Fruit fly (Drosophila melanogaster): Measurements from ENCODE around the gene ICA69.

The ICA69 gene

DNA sequence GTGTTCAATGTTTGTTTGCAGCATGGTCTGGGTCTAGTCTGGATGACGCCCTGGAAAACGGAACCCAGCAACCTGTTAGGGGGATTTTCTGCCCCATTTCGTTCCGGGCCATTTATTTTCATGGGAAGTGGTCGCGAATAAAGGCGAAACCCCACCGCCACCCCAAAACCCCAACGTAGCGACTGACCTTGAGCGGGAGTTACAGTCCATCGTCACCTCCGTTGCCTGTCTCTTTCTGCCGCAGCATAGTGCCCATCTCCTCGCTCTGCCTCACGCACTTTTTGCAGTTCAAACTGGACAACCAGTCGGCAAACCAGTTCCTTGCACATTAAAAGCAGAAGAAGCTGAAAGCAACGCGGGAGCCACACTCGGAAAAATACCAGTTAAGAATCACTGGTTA is 32.6 kb upstream of the ICA69 start (continued):
- TF ChIP-seq trh (GFP tag; optimal IDR thresholded peaks at IDR 0.05) (no peak), Drgx (GFP tag; IDR thresholded peaks at IDR 0.05) (0 out of 2 replicates have a peak, but pooled peaks have one; percentile 5), CG7987 (GFP tag; optimal IDR thresholded peaks at IDR 0.05) (no peak), croc (GFP tag; conservative IDR thresholded peaks at IDR 0.05) (no peak)

DNA sequence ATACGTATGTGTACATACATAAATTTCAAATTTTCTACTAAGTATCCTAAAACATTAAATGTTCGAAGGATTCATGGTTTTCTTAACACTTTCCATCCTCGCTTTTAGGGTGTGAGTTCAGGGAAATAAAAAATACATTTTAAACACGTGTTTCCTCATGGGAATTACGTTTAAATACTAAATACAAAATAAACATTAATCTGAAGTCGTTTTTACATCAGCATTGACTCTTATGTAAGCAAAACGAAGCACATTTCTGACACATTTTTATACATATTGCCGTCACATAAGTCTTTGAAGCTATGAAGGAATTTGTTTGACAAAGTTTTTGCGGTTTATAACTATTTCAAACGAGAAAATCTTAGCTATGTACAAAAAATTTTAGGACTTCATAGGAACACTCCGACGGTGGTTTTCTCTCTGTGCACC is 32.2 kb upstream of the ICA69 start:
- TF ChIP-seq Drgx (GFP tag; IDR thresholded peaks at IDR 0.05) (0 out of 2 replicates have a peak, but pooled peaks have one; percentile 2), D (optimal IDR thresholded peaks at IDR 0.05) (no peak), D (GFP tag; optimal IDR thresholded peaks at IDR 0.05) (no peak), Pdp1 (GFP tag; optimal IDR thresholded peaks at IDR 0.05) (peak in 1 of 2 experiments; percentile 46)

DNA sequence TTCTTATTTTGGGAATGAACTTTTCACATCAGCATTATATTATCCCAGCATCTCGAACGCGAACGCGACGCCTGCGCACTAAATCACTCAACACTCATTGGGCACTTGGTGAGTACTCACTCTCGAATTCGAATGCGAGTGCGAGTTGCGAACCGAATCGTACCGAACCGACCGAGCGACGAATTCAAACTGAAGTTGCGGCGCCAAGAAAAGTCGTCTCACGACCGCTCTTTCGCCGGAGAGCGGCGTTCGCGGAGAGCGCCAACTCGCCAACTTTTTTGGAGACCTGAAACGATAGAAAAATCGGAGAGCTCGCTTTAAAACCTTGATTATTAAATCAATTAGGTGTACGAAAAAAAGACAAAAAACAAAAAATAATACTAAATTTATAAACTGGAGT is 31.3 kb upstream of the ICA69 start:
- TF ChIP-seq jumu (GFP tag; optimal IDR thresholded peaks at IDR 0.05) (no peak), tna (GFP tag; IDR thresholded peaks at IDR 0.05; ENCODE audit: partially characterized antibody) (no peak), CG18619 (GFP tag; optimal IDR thresholded peaks at IDR 0.05) (no peak), Bdp1 (GFP tag; optimal IDR thresholded peaks at IDR 0.05) (no peak), CG9797 (GFP tag; optimal IDR thresholded peaks at IDR 0.05) (no peak), aop (GFP tag; IDR thresholded peaks at IDR 0.05) (no peak), Med (GFP tag) (peak; percentile 31), CG6765 (GFP tag; optimal IDR thresholded peaks at IDR 0.05) (no peak), CG10267 (tag; optimal IDR thresholded peaks at IDR 0.05) (no peak), ara (GFP tag; IDR thresholded peaks at IDR 0.05) (no peak), CG4282 (GFP tag; optimal IDR thresholded peaks at IDR 0.05) (no peak), cato (GFP tag; optimal IDR thresholded peaks at IDR 0.05; ENCODE audit: borderline replicate concordance) (no peak), CG17912 (GFP tag; optimal IDR thresholded peaks at IDR 0.05) (no peak), schlank (tag; optimal IDR thresholded peaks at IDR 0.05) (no peak), CG2199 (GFP tag; IDR thresholded peaks at IDR 0.05) (no peak), hkb (optimal IDR thresholded peaks at IDR 0.05) (no peak), hkb (GFP tag; IDR thresholded peaks at IDR 0.05) (0 out of 2 replicates have a peak, but pooled peaks have one; percentile 28), NC2β (GFP tag; optimal IDR thresholded peaks at IDR 0.05) (no peak), insv (GFP tag; optimal IDR thresholded peaks at IDR 0.05) (no peak), CG16863 (GFP tag; optimal IDR thresholded peaks at IDR 0.05) (no peak), CG9215 (GFP tag; IDR thresholded peaks at IDR 0.05) (no peak), Atf-2 (GFP tag; optimal IDR thresholded peaks at IDR 0.05) (no peak), emc (GFP tag; optimal IDR thresholded peaks at IDR 0.05) (no peak), CG4328 (GFP tag; optimal IDR thresholded peaks at IDR 0.05) (no peak), lbe (GFP tag; optimal IDR thresholded peaks at IDR 0.05) (no peak), Hmr (GFP tag; optimal IDR thresholded peaks at IDR 0.05) (no peak), CG12744 (GFP tag; optimal IDR thresholded peaks at IDR 0.05) (no peak), CG2875 (GFP tag; optimal IDR thresholded peaks at IDR 0.05) (no peak), Max (GFP tag; optimal IDR thresholded peaks at IDR 0.05) (no peak), br (optimal IDR thresholded peaks at IDR 0.05) (no peak), BtbVII (GFP tag; optimal IDR thresholded peaks at IDR 0.05) (no peak), CG31388 (GFP tag; optimal IDR thresholded peaks at IDR 0.05) (no peak), bbx (GFP tag; IDR thresholded peaks at IDR 0.05; ENCODE audit: partially characterized antibody) (peak; percentile 36; the same call in 1 of the 2 replicates), Eip74EF (GFP tag; optimal IDR thresholded peaks at IDR 0.05) (no peak), Mad (GFP tag; optimal IDR thresholded peaks at IDR 0.05) (no peak), ewg (GFP tag; optimal IDR thresholded peaks at IDR 0.05) (peak; percentile 65), Xbp1 (GFP tag; optimal IDR thresholded peaks at IDR 0.05) (no peak), tio (GFP tag; optimal IDR thresholded peaks at IDR 0.05) (no peak), B-H1 (GFP tag; IDR thresholded peaks at IDR 0.05) (no peak), seq (GFP tag; IDR thresholded peaks at IDR 0.05) (no peak), CG3995 (GFP tag; optimal IDR thresholded peaks at IDR 0.05) (no peak), Gug (GFP tag; IDR thresholded peaks at IDR 0.05) (no peak)

All from whole organism, embryonic.